Worm (Caenorhabditis elegans) whole organism, mixed stage, embryonic: ENCODE data around the gene C02H6.3.

Experiments
- bed-3 ChIP-seq: fragments of 200-800 bp; sonication (Bioruptor generic); optimal IDR thresholded peaks from 3 replicates; lab custom pipeline; 2018; ENCODE audit warnings: mild to moderate bottlenecking, missing genetic modification characterization, moderate library complexity, missing compliant biosample characterization
- blmp-1 ChIP-seq: fragments of 150-350 bp; optimal IDR thresholded peaks from 2 replicates; lab custom pipeline; 2014; ENCODE audit warnings: missing biosample characterization, missing genetic modification characterization
- flh-1 ChIP-seq: fragments of 200-800 bp; sonication (Bioruptor generic); optimal IDR thresholded peaks from 2 replicates; lab custom pipeline; 2018; ENCODE audit warnings: mild to moderate bottlenecking, missing genetic modification characterization, moderate library complexity, missing compliant biosample characterization
- nhr-12 ChIP-seq: fragments of 150-350 bp; optimal IDR thresholded peaks from 2 replicates; lab custom pipeline; 2014; ENCODE audit warnings: missing biosample characterization, missing genetic modification characterization
- nhr-2 ChIP-seq: fragments of 150-350 bp; optimal IDR thresholded peaks from 2 replicates; lab custom pipeline; 2014; ENCODE audit warnings: missing biosample characterization, missing genetic modification characterization
- nhr-237 ChIP-seq: fragments of 150-350 bp; optimal IDR thresholded peaks from 2 replicates; lab custom pipeline; 2014; ENCODE audit warnings: missing biosample characterization, missing genetic modification characterization
- unc-120 ChIP-seq: sonication (generic microtip); optimal IDR thresholded peaks from 2 replicates; lab custom pipeline; 2017; ENCODE audit warnings: missing genetic modification characterization, missing compliant biosample characterization; ENCODE audit not compliant: poor library complexity, severe bottlenecking

- TF ChIP-seq unc-120 (tag; lab: Kevin White, UChicago) (no peak), blmp-1 (tag; lab: Kevin White, UChicago) (no peak), nhr-237 (no peak), bed-3 (no peak), nhr-12 (tag; lab: Kevin White, UChicago) (no peak), nhr-2 (tag; lab: Kevin White, UChicago) (no peak), flh-1 (no peak)
Measured at ce11 chrV:7409599-7409998, 21.9 kb upstream of the C02H6.3 start, which contains the start of gene R13D7.2.
